Fruit fly (Drosophila melanogaster): ENCODE data around the gene Mst36Fa.

Gene Mst36Fa

dm6 chr2L:18689376-18689775 is 12.6 kb upstream of the Mst36Fa start, which contains the start of gene CG10336 (continued):
- TF ChIP-seq inv (GFP tag; IDR thresholded peaks at IDR 0.05; ENCODE audit: partially characterized antibody) (peak; percentile 61), HLH3B (GFP tag; IDR thresholded peaks at IDR 0.05) (no peak), Ravus (GFP tag; IDR thresholded peaks at IDR 0.05) (no peak), CG12104 (GFP tag; optimal IDR thresholded peaks at IDR 0.05) (no peak), CG14014 (GFP tag; IDR thresholded peaks at IDR 0.05) (no peak), Hr39 (optimal IDR thresholded peaks at IDR 0.05) (no peak), BtbVII (GFP tag; optimal IDR thresholded peaks at IDR 0.05) (no peak), sens (GFP tag) (no peak), CG4730 (GFP tag; IDR thresholded peaks at IDR 0.05) (no peak), Kr (GFP tag; optimal IDR thresholded peaks at IDR 0.05) (no peak), Dll (GFP tag; IDR thresholded peaks at IDR 0.05; ENCODE audit: partially characterized antibody) (peak; percentile 75), CG31365 (tag; optimal IDR thresholded peaks at IDR 0.05) (no peak), Hand (GFP tag; optimal IDR thresholded peaks at IDR 0.05) (no peak), CG13894 (tag; optimal IDR thresholded peaks at IDR 0.05) (no peak), knrl (GFP tag; IDR thresholded peaks at IDR 0.05; ENCODE audit: partially characterized antibody) (peak; percentile 52), CG17385 (GFP tag; optimal IDR thresholded peaks at IDR 0.05) (peak; percentile 99), CG6272 (GFP tag; IDR thresholded peaks at IDR 0.05) (no peak), salm (tag; optimal IDR thresholded peaks at IDR 0.05) (no peak), CG12744 (GFP tag; optimal IDR thresholded peaks at IDR 0.05) (no peak), CG10274 (GFP tag; optimal IDR thresholded peaks at IDR 0.05) (no peak), CG8765 (GFP tag; IDR thresholded peaks at IDR 0.05) (no peak), CG43689 (GFP tag; IDR thresholded peaks at IDR 0.05) (no peak), Meics (GFP tag; optimal IDR thresholded peaks at IDR 0.05) (no peak), Dp (GFP tag; optimal IDR thresholded peaks at IDR 0.05) (peak; percentile 89), HmgD (GFP tag; optimal IDR thresholded peaks at IDR 0.05) (no peak), pros (GFP tag; optimal IDR thresholded peaks at IDR 0.05) (no peak), CG14965 (GFP tag; optimal IDR thresholded peaks at IDR 0.05; ENCODE audit: borderline replicate concordance) (no peak), Jarid2 (GFP tag; optimal IDR thresholded peaks at IDR 0.05) (no peak), cad (GFP tag; optimal IDR thresholded peaks at IDR 0.05) (no peak), CG15514 (GFP tag; optimal IDR thresholded peaks at IDR 0.05) (peak; percentile 55), Bgb (GFP tag; IDR thresholded peaks at IDR 0.05; ENCODE audit: partially characterized antibody) (peak; percentile 19; the same call in 1 of the 2 replicates), CG32767 (GFP tag; IDR thresholded peaks at IDR 0.05) (no peak), Hr3 (GFP tag; optimal IDR thresholded peaks at IDR 0.05) (no peak), trem (tag; optimal IDR thresholded peaks at IDR 0.05) (peak; percentile 98), Asciz (GFP tag; optimal IDR thresholded peaks at IDR 0.05) (no peak), pb (GFP tag; optimal IDR thresholded peaks at IDR 0.05) (no peak), pnt (GFP tag; optimal IDR thresholded peaks at IDR 0.05) (no peak), Lpt (GFP tag; optimal IDR thresholded peaks at IDR 0.05) (no peak), Mad (GFP tag; optimal IDR thresholded peaks at IDR 0.05) (no peak), gem (tag; optimal IDR thresholded peaks at IDR 0.05) (no peak), jumu (GFP tag; optimal IDR thresholded peaks at IDR 0.05) (no peak), Rfx (GFP tag; IDR thresholded peaks at IDR 0.05) (peak; percentile 18; the same call in 1 of the 2 replicates), CG6689 (GFP tag; IDR thresholded peaks at IDR 0.05) (no peak), CG10543 (GFP tag; optimal IDR thresholded peaks at IDR 0.05) (no peak), ATbp (GFP tag; optimal IDR thresholded peaks at IDR 0.05) (no peak), CG7786 (GFP tag; optimal IDR thresholded peaks at IDR 0.05) (no peak), Max (GFP tag; optimal IDR thresholded peaks at IDR 0.05) (no peak), Hey (tag; optimal IDR thresholded peaks at IDR 0.05) (no peak), CG6175 (GFP tag; IDR thresholded peaks at IDR 0.05) (no peak), CG2875 (GFP tag; optimal IDR thresholded peaks at IDR 0.05) (no peak), grn (GFP tag; optimal IDR thresholded peaks at IDR 0.05) (no peak), HHEX (GFP tag; optimal IDR thresholded peaks at IDR 0.05) (no peak)

Data from whole organism, embryonic.